Worm (Caenorhabditis elegans) whole organism, mixed stage, embryonic: ENCODE results near the gene rpt-1.

Source experiments
- M03D4.4 ChIP-seq: sonication (generic microtip); optimal IDR thresholded peaks from 2 replicates; lab custom pipeline; 2017; ENCODE audit warnings: mild to moderate bottlenecking, missing genetic modification characterization, missing compliant biosample characterization
- bed-3 ChIP-seq: fragments of 200-800 bp; sonication (Bioruptor generic); optimal IDR thresholded peaks from 3 replicates; lab custom pipeline; 2018; ENCODE audit warnings: mild to moderate bottlenecking, missing genetic modification characterization, moderate library complexity, missing compliant biosample characterization
- blmp-1 ChIP-seq: fragments of 150-350 bp; optimal IDR thresholded peaks from 2 replicates; lab custom pipeline; 2014; ENCODE audit warnings: missing biosample characterization, missing genetic modification characterization
- ceh-39 ChIP-seq: fragments of 150-350 bp; optimal IDR thresholded peaks from 2 replicates; lab custom pipeline; 2014; ENCODE audit warnings: missing biosample characterization, missing genetic modification characterization
- ceh-43 ChIP-seq: fragments of 200-800 bp; sonication (Bioruptor generic); optimal IDR thresholded peaks from 2 replicates; lab custom pipeline; 2018; ENCODE audit warnings: mild to moderate bottlenecking, missing genetic modification characterization, moderate library complexity, missing compliant biosample characterization
- ceh-83 ChIP-seq: fragments of 200-800 bp; sonication (Bioruptor generic); optimal IDR thresholded peaks from 2 replicates; lab custom pipeline; 2018; ENCODE audit warnings: mild to moderate bottlenecking, missing genetic modification characterization, missing compliant biosample characterization
- ces-1 ChIP-seq: fragments of 150-350 bp; optimal IDR thresholded peaks from 2 replicates; lab custom pipeline; 2014; ENCODE audit warnings: missing biosample characterization, missing genetic modification reagents, missing genetic modification characterization
- cnd-1 ChIP-seq: fragments of 200-800 bp; sonication (Bioruptor generic); optimal IDR thresholded peaks from 2 replicates; lab custom pipeline; 2018; ENCODE audit warnings: mild to moderate bottlenecking, missing genetic modification characterization, missing compliant biosample characterization
- drap-1 ChIP-seq: fragments of 200-800 bp; sonication (Bioruptor generic); optimal IDR thresholded peaks from 3 replicates; lab custom pipeline; 2018; ENCODE audit warnings: mild to moderate bottlenecking, missing genetic modification characterization, missing compliant biosample characterization
- elt-1 ChIP-seq: sonication (generic microtip); optimal IDR thresholded peaks from 2 replicates; lab custom pipeline; 2017; ENCODE audit warnings: missing genetic modification characterization, mild to moderate bottlenecking, missing compliant biosample characterization, antibody characterized with exemption, moderate library complexity, borderline replicate concordance; ENCODE audit not compliant: insufficient read depth
- ham-2 ChIP-seq: fragments of 200-800 bp; sonication (Bioruptor generic); optimal IDR thresholded peaks from 2 replicates; lab custom pipeline; 2018; ENCODE audit warnings: mild to moderate bottlenecking, missing genetic modification characterization, missing compliant biosample characterization
- hlh-1 ChIP-seq: fragments of 150-350 bp; optimal IDR thresholded peaks from 2 replicates; lab custom pipeline; 2014; ENCODE audit warnings: missing biosample characterization, missing genetic modification reagents, missing genetic modification characterization
- lin-13 ChIP-seq: fragments of 150-350 bp; optimal IDR thresholded peaks from 2 replicates; lab custom pipeline; 2014; ENCODE audit warnings: missing biosample characterization, missing genetic modification characterization
- lin-32 ChIP-seq: fragments of 200-800 bp; sonication (Bioruptor generic); optimal IDR thresholded peaks from 2 replicates; lab custom pipeline; 2018; ENCODE audit warnings: mild to moderate bottlenecking, missing genetic modification characterization, missing compliant biosample characterization
- lsy-2 ChIP-seq: fragments of 150-350 bp; optimal IDR thresholded peaks from 2 replicates; lab custom pipeline; 2014; ENCODE audit warnings: missing biosample characterization, missing genetic modification characterization
- mab-5 ChIP-seq: fragments of 150-350 bp; optimal IDR thresholded peaks from 2 replicates; lab custom pipeline; 2014; ENCODE audit warnings: missing biosample characterization, missing genetic modification characterization
- mls-2 ChIP-seq: sonication (generic microtip); optimal IDR thresholded peaks from 2 replicates; lab custom pipeline; 2016; ENCODE audit warnings: mild to moderate bottlenecking, missing genetic modification characterization, moderate library complexity, missing compliant biosample characterization
- nhr-12 ChIP-seq: fragments of 150-350 bp; optimal IDR thresholded peaks from 2 replicates; lab custom pipeline; 2014; ENCODE audit warnings: missing biosample characterization, missing genetic modification characterization
- nhr-2 ChIP-seq: fragments of 150-350 bp; optimal IDR thresholded peaks from 2 replicates; lab custom pipeline; 2014; ENCODE audit warnings: missing biosample characterization, missing genetic modification characterization
- nhr-237 ChIP-seq: fragments of 150-350 bp; optimal IDR thresholded peaks from 2 replicates; lab custom pipeline; 2014; ENCODE audit warnings: missing biosample characterization, missing genetic modification characterization
- nhr-28 ChIP-seq: fragments of 150-350 bp; optimal IDR thresholded peaks from 2 replicates; lab custom pipeline; 2014; ENCODE audit warnings: missing biosample characterization, missing genetic modification characterization
- nhr-76 ChIP-seq: sonication (generic microtip); optimal IDR thresholded peaks from 2 replicates; lab custom pipeline; 2017; ENCODE audit warnings: missing biosample characterization, missing genetic modification characterization
- pha-4 ChIP-seq: fragments of 150-350 bp; optimal IDR thresholded peaks from 2 replicates; lab custom pipeline; 2018; ENCODE audit warnings: missing biosample characterization, missing genetic modification reagents, missing genetic modification characterization
- sem-2 ChIP-seq: fragments of 200-800 bp; sonication (Bioruptor generic); optimal IDR thresholded peaks from 2 replicates; lab custom pipeline; 2018; ENCODE audit warnings: mild to moderate bottlenecking, missing genetic modification characterization, missing compliant biosample characterization
- snpc-4 ChIP-seq: fragments of 150-350 bp; optimal IDR thresholded peaks from 2 replicates; lab custom pipeline; 2014; ENCODE audit warnings: missing biosample characterization, missing genetic modification characterization
- sptf-1 ChIP-seq: sonication (generic microtip); optimal IDR thresholded peaks from 2 replicates; lab custom pipeline; 2017; ENCODE audit warnings: mild to moderate bottlenecking, missing genetic modification characterization, moderate library complexity, missing compliant biosample characterization
- unc-120 ChIP-seq: sonication (generic microtip); optimal IDR thresholded peaks from 2 replicates; lab custom pipeline; 2017; ENCODE audit warnings: missing genetic modification characterization, missing compliant biosample characterization; ENCODE audit not compliant: poor library complexity, severe bottlenecking
- unc-39 ChIP-seq: fragments of 150-350 bp; optimal IDR thresholded peaks from 2 replicates; lab custom pipeline; 2014; ENCODE audit warnings: missing biosample characterization, missing genetic modification characterization
- unc-62 ChIP-seq: fragments of 150-350 bp; optimal IDR thresholded peaks from 2 replicates; lab custom pipeline; 2014; ENCODE audit warnings: missing biosample characterization, missing genetic modification reagents, missing genetic modification characterization
- zip-8 ChIP-seq: fragments of 150-350 bp; optimal IDR thresholded peaks from 2 replicates; lab custom pipeline; 2014; ENCODE audit warnings: missing biosample characterization, missing genetic modification characterization
- ztf-11 ChIP-seq: fragments of 150-350 bp; optimal IDR thresholded peaks from 2 replicates; lab custom pipeline; 2014; ENCODE audit warnings: missing biosample characterization, missing genetic modification characterization

The rpt-1 gene

DNA sequence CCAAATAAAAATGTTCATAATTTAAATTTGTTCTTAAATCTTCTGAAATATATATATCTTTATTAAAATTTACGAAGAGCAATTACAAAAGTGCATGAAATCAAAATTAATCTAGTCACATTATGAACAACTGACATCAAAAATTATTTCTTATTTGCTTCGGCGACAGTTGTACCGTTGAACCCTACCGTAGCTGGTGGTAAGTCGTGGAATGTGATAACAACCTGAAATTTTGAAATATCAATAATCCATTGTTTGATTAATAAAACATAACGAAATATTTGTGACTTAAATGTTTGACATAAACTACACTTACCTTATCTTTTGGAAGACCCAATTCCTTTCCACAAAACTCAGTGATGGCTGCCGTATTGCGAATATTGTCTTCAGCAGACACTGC lies 5.5 kb downstream of the rpt-1 start:
- TF ChIP-seq bed-3 (GFP tag; lab: Kevin White, UChicago) (no peak), drap-1 (GFP tag; lab: Kevin White, UChicago) (no peak), mls-2 (tag; lab: Kevin White, UChicago) (no peak), pha-4 (tag; lab: Kevin White, UChicago) (no peak), ceh-43 (no peak), cnd-1 (tag; lab: Kevin White, UChicago) (no peak), ces-1 (GFP tag; lab: Kevin White, UChicago) (no peak)

DNA sequence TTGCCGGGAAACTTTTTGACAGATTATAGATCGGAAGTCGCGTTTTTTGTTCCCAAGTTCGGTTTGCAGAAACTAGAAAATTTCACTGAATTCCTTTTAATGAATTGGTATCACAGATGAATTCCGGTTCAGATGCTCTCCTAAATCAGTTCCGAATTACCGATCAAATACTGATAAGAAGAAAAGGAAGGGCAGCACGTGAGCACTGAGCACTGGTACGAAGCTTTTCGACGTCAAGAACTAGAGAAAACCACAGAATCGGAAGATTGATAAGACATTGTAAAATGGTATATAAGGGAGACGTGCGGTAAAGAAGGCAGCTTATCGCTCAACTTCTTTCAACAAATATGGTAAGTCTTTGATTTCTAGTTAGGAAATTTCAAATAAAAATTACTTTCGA lies 7.0 kb downstream of the rpt-1 start, which contains the start of gene cpr-1:
TSS of gene cpr-1 (plus strand) at position 319 of the 400 bp plus-strand sequence.
- TF ChIP-seq unc-62 (no peak), pha-4 (tag; lab: Kevin White, UChicago) (no peak), drap-1 (GFP tag; lab: Kevin White, UChicago) (no peak), sptf-1 (tag; lab: Kevin White, UChicago) (no peak), sem-2 (no peak), ham-2 (GFP tag; lab: Kevin White, UChicago) (no peak), elt-1 (tag; lab: Kevin White, UChicago) (no peak), mab-5 (tag; lab: Kevin White, UChicago) (no peak)

ce11 chrV:11964723-11965122 lies 17.5 kb downstream of the rpt-1 start, which contains the start of gene F58H1.7:
Gene F58H1.7 (minus strand): TSS chrV:11964823.
- TF ChIP-seq ceh-83 (GFP tag; lab: Kevin White, UChicago) (no peak), elt-1 (tag; lab: Kevin White, UChicago) (no peak), sptf-1 (tag; lab: Kevin White, UChicago) (no peak), nhr-28 (no peak), lsy-2 (no peak), zip-8 (tag; lab: Kevin White, UChicago) (no peak), M03D4.4 (no peak), nhr-12 (no peak), unc-120 (tag; lab: Kevin White, UChicago) (no peak), ceh-43 (no peak), lin-13 (no peak), sem-2 (no peak), nhr-237 (tag; lab: Kevin White, UChicago) (no peak), cnd-1 (tag; lab: Kevin White, UChicago) (no peak), ces-1 (GFP tag; lab: Kevin White, UChicago) (no peak), ztf-11 (no peak), drap-1 (GFP tag; lab: Kevin White, UChicago) (no peak), unc-39 (tag; lab: Kevin White, UChicago) (no peak), snpc-4 (tag; lab: Kevin White, UChicago) (no peak)

- TF ChIP-seq drap-1 (GFP tag; lab: Kevin White, UChicago) (no peak), lin-13 (no peak), unc-62 (peak; percentile 36), nhr-28 (no peak), ces-1 (GFP tag; lab: Kevin White, UChicago) (peak; percentile 59), blmp-1 (tag; lab: Kevin White, UChicago) (no peak), nhr-2 (tag; lab: Kevin White, UChicago) (peak; percentile 84), cnd-1 (tag; lab: Kevin White, UChicago) (peak; percentile 48), nhr-76 (tag; lab: Kevin White, UChicago) (no peak), sptf-1 (tag; lab: Kevin White, UChicago) (peak; percentile 19)
These were observed 21.4 kb downstream of the rpt-1 start for ce11 chrV:11960831-11961190.

ce11 chrV:11960084-11960830 lies 21.9 kb downstream of the rpt-1 start:
- no peak for TF ChIP-seq hlh-1 (tag; lab: Kevin White, UChicago)
- peak; percentile 63 for TF ChIP-seq ces-1 (GFP tag; lab: Kevin White, UChicago)
- TF ChIP-seq lin-32 (GFP tag; lab: Kevin White, UChicago), result no peak
- TF ChIP-seq nhr-237 (tag; lab: Kevin White, UChicago), result no peak
- no peak for TF ChIP-seq ceh-39 (tag; lab: Kevin White, UChicago)
- peak; percentile 62 for TF ChIP-seq unc-62
- TF ChIP-seq ztf-11, result no peak
